Fruit fly (Drosophila melanogaster): Measurements from ENCODE around the gene TwdlN.

- TF ChIP-seq Myc (optimal IDR thresholded peaks at IDR 0.05) (no peak), h (optimal IDR thresholded peaks at IDR 0.05) (no peak), psq (optimal IDR thresholded peaks at IDR 0.05) (no peak), insv (optimal IDR thresholded peaks at IDR 0.05) (no peak)
These were observed 1.3 kb downstream of the TwdlN start for dm6 chr3R:26633010-26633409.
